Fruit fly (Drosophila melanogaster): ENCODE measurements around the gene CG31913.
A peak's percentile ranks its signal among the peaks of the same experiment; 100 is the strongest.

Gene CG31913

dm6 chr2L:5799435-5800387 is 15.9 kb downstream of the CG31913 start, which contains the start of gene CG9171 (continued):
- TF ChIP-seq CG17359 (tag; optimal IDR thresholded peaks at IDR 0.05) (peak; percentile 50), CG15479 (GFP tag; optimal IDR thresholded peaks at IDR 0.05) (peak; percentile 57), Atf-2 (GFP tag; optimal IDR thresholded peaks at IDR 0.05) (no peak), schlank (tag; optimal IDR thresholded peaks at IDR 0.05) (peak; percentile 0), sens (GFP tag) (peak; percentile 76), Spps (tag; optimal IDR thresholded peaks at IDR 0.05) (no peak), pfk (GFP tag; optimal IDR thresholded peaks at IDR 0.05) (peak; percentile 40), shn (GFP tag; optimal IDR thresholded peaks at IDR 0.05) (no peak), Dip2 (GFP tag; IDR thresholded peaks at IDR 0.05) (no peak), CG7745 (tag; optimal IDR thresholded peaks at IDR 0.05) (no peak), Ssrp (tag; optimal IDR thresholded peaks at IDR 0.05) (no peak), CrebB (tag; optimal IDR thresholded peaks at IDR 0.05) (no peak), br (optimal IDR thresholded peaks at IDR 0.05) (no peak), gsb (GFP tag; IDR thresholded peaks at IDR 0.05) (no peak), CG11398 (GFP tag; optimal IDR thresholded peaks at IDR 0.05) (no peak), Hsf (GFP tag; optimal IDR thresholded peaks at IDR 0.05) (peak; percentile 3), sna (GFP tag; IDR thresholded peaks at IDR 0.05; ENCODE audit: partially characterized antibody) (0 out of 2 replicates have a peak, but pooled peaks have one; percentile 32), fu2 (GFP tag; optimal IDR thresholded peaks at IDR 0.05) (peak; percentile 16), Ptx1 (GFP tag; IDR thresholded peaks at IDR 0.05) (no peak), gcm (GFP tag; optimal IDR thresholded peaks at IDR 0.05) (no peak), CG4854 (GFP tag; optimal IDR thresholded peaks at IDR 0.05) (no peak), CG17385 (GFP tag; optimal IDR thresholded peaks at IDR 0.05) (peak; percentile 10), hb (GFP tag; IDR thresholded peaks at IDR 0.05; ENCODE audit: partially characterized antibody) (no peak), CG6272 (GFP tag; IDR thresholded peaks at IDR 0.05) (no peak), CG11695 (GFP tag; IDR thresholded peaks at IDR 0.05) (no peak), Eip74EF (GFP tag; optimal IDR thresholded peaks at IDR 0.05) (peak in 1 of 2 experiments; percentile 41), Dll (GFP tag; IDR thresholded peaks at IDR 0.05; ENCODE audit: partially characterized antibody) (peak; percentile 44; the same call in 3 of the 4 replicates), CG9876 (GFP tag; optimal IDR thresholded peaks at IDR 0.05) (no peak), Vsx1 (GFP tag; optimal IDR thresholded peaks at IDR 0.05) (peak; percentile 24), CG43689 (GFP tag; IDR thresholded peaks at IDR 0.05) (no peak), vvl (GFP tag; IDR thresholded peaks at IDR 0.05) (peak; percentile 64), CG15514 (GFP tag; optimal IDR thresholded peaks at IDR 0.05) (peak; percentile 91), Antp (GFP tag; optimal IDR thresholded peaks at IDR 0.05) (peak; percentile 29), Side (GFP tag; optimal IDR thresholded peaks at IDR 0.05) (peak; percentile 32), chm (GFP tag; IDR thresholded peaks at IDR 0.05) (peak; percentile 76), CG18619 (GFP tag; optimal IDR thresholded peaks at IDR 0.05) (no peak), C15 (GFP tag; IDR thresholded peaks at IDR 0.05) (no peak), Abd-B (GFP tag; optimal IDR thresholded peaks at IDR 0.05) (peak; percentile 51), CG18764 (GFP tag; optimal IDR thresholded peaks at IDR 0.05) (no peak), Lhr (GFP tag; optimal IDR thresholded peaks at IDR 0.05) (peak; percentile 98), btn (GFP tag; optimal IDR thresholded peaks at IDR 0.05) (no peak), CG18262 (tag; optimal IDR thresholded peaks at IDR 0.05) (no peak), CG34224 (GFP tag; IDR thresholded peaks at IDR 0.05; ENCODE audit: partially characterized antibody) (no peak; the same call in 1 of the 3 replicates), Gsc (GFP tag; IDR thresholded peaks at IDR 0.05) (no peak), ewg (GFP tag; optimal IDR thresholded peaks at IDR 0.05) (peak; percentile 27), Bteb2 (GFP tag; optimal IDR thresholded peaks at IDR 0.05) (no peak), CoRest (tag; optimal IDR thresholded peaks at IDR 0.05) (peak; percentile 50), CG3838 (GFP tag; optimal IDR thresholded peaks at IDR 0.05) (no peak), CG17912 (GFP tag; optimal IDR thresholded peaks at IDR 0.05) (no peak)

Measured in whole organism, embryonic.